Worm (Caenorhabditis elegans) whole organism, late embryonic: ENCODE results near the gene C07E3.8.
A peak's percentile ranks its signal among the peaks of the same experiment; 100 is the strongest.

Experiments
- C38D4.7 ChIP-seq: fragments of 200-800 bp; sonication (Bioruptor generic); optimal IDR thresholded peaks from 2 replicates; lab custom pipeline; 2018; ENCODE audit warnings: mild to moderate bottlenecking, missing genetic modification characterization, moderate library complexity, missing compliant biosample characterization
- F13H6.1 ChIP-seq: sonication (generic microtip); optimal IDR thresholded peaks from 2 replicates; lab custom pipeline; 2016; ENCODE audit warnings: missing genetic modification characterization, missing compliant biosample characterization
- K02D7.2 ChIP-seq: sonication (generic microtip); optimal IDR thresholded peaks from 2 replicates; lab custom pipeline; 2017; ENCODE audit warnings: mild to moderate bottlenecking, missing genetic modification characterization, missing compliant biosample characterization
- T23F11.4 ChIP-seq: fragments of 200-800 bp; sonication (Bioruptor generic); optimal IDR thresholded peaks from 2 replicates; lab custom pipeline; 2018; ENCODE audit warnings: mild to moderate bottlenecking, missing genetic modification characterization, missing compliant biosample characterization
- Y22D7AL.16 ChIP-seq: sonication (generic microtip); optimal IDR thresholded peaks from 2 replicates; lab custom pipeline; 2016; ENCODE audit warnings: missing genetic modification characterization, missing compliant biosample characterization
- ama-1 ChIP-seq: fragments of 150-350 bp; optimal IDR thresholded peaks from 2 replicates; lab custom pipeline; 2014
- ceh-19 ChIP-seq: fragments of 200-800 bp; sonication (Bioruptor generic); optimal IDR thresholded peaks from 2 replicates; lab custom pipeline; 2018; ENCODE audit warnings: mild to moderate bottlenecking, missing genetic modification characterization, missing compliant biosample characterization
- ceh-2 ChIP-seq: sonication (generic microtip); optimal IDR thresholded peaks from 2 replicates; lab custom pipeline; 2016; ENCODE audit warnings: missing genotype, missing genetic modification characterization, missing compliant biosample characterization
- ceh-30 ChIP-seq: fragments of 150-350 bp; optimal IDR thresholded peaks from 2 replicates; lab custom pipeline; 2014; ENCODE audit warnings: missing biosample characterization, missing genetic modification characterization
- ceh-34 ChIP-seq: sonication (generic microtip); optimal IDR thresholded peaks from 2 replicates; lab custom pipeline; 2016; ENCODE audit warnings: mild to moderate bottlenecking, missing genetic modification characterization, missing compliant biosample characterization
- ceh-45 ChIP-seq: fragments of 200-800 bp; sonication (Bioruptor generic); IDR thresholded peaks from 2 replicates; pipeline ENCODE4 v1.3.6; 2022; ENCODE audit warnings: missing genetic modification reagents, missing genetic modification characterization, missing compliant biosample characterization
- ceh-48 ChIP-seq: sonication (generic microtip); optimal IDR thresholded peaks from 2 replicates; lab custom pipeline; 2016; ENCODE audit warnings: missing genetic modification characterization, inconsistent platforms, missing compliant biosample characterization
- dve-1 ChIP-seq: sonication (generic microtip); optimal IDR thresholded peaks from 2 replicates; lab custom pipeline; 2017; ENCODE audit warnings: antibody characterized with exemption, mild to moderate bottlenecking, missing genetic modification characterization, missing compliant biosample characterization
- elt-4 ChIP-seq: sonication (generic microtip); optimal IDR thresholded peaks from 2 replicates; lab custom pipeline; 2016; ENCODE audit warnings: missing genetic modification characterization, missing compliant biosample characterization
- ets-4 ChIP-seq: sonication (generic microtip); optimal IDR thresholded peaks from 2 replicates; lab custom pipeline; 2016; ENCODE audit warnings: missing genetic modification characterization, missing compliant biosample characterization
- fkh-10 ChIP-seq: fragments of 150-350 bp; optimal IDR thresholded peaks from 2 replicates; lab custom pipeline; 2014; ENCODE audit warnings: missing biosample characterization, missing genetic modification reagents, missing genetic modification characterization
- fkh-6 ChIP-seq: sonication (generic microtip); optimal IDR thresholded peaks from 2 replicates; lab custom pipeline; 2016; ENCODE audit warnings: missing genetic modification characterization, missing compliant biosample characterization
- hlh-13 ChIP-seq: fragments of 200-800 bp; sonication (Bioruptor generic); optimal IDR thresholded peaks from 2 replicates; lab custom pipeline; 2018; ENCODE audit warnings: mild to moderate bottlenecking, missing genetic modification characterization, missing compliant biosample characterization
- hlh-15 ChIP-seq: sonication (generic microtip); optimal IDR thresholded peaks from 2 replicates; lab custom pipeline; 2016; ENCODE audit warnings: missing genetic modification characterization, missing compliant biosample characterization
- hlh-6 ChIP-seq: sonication (generic microtip); optimal IDR thresholded peaks from 2 replicates; lab custom pipeline; 2016; ENCODE audit warnings: missing genotype, missing genetic modification characterization, missing compliant biosample characterization
- hlh-8 ChIP-seq: sonication (generic microtip); optimal IDR thresholded peaks from 2 replicates; lab custom pipeline; 2016; ENCODE audit warnings: missing genotype, missing genetic modification characterization, missing compliant biosample characterization
- lin-11 ChIP-seq: fragments of 200-800 bp; sonication (Bioruptor generic); optimal IDR thresholded peaks from 2 replicates; lab custom pipeline; 2018; ENCODE audit warnings: mild to moderate bottlenecking, missing genetic modification characterization, missing compliant biosample characterization
- mec-3 ChIP-seq: sonication (generic microtip); optimal IDR thresholded peaks from 2 replicates; lab custom pipeline; 2016; ENCODE audit warnings: borderline replicate concordance, missing genetic modification characterization, missing compliant biosample characterization
- nhr-11 ChIP-seq: fragments of 150-350 bp; optimal IDR thresholded peaks from 2 replicates; lab custom pipeline; 2014; ENCODE audit warnings: missing biosample characterization, missing genetic modification characterization
- nhr-232 ChIP-seq: sonication (generic microtip); optimal IDR thresholded peaks from 2 replicates; lab custom pipeline; 2016; ENCODE audit warnings: missing genetic modification characterization, missing compliant biosample characterization
- npax-4 ChIP-seq: sonication (generic microtip); optimal IDR thresholded peaks from 2 replicates; lab custom pipeline; 2016; ENCODE audit warnings: missing genetic modification characterization, missing compliant biosample characterization
- pha-4 ChIP-seq: fragments of 150-350 bp; optimal IDR thresholded peaks from 2 replicates; lab custom pipeline; 2018; ENCODE audit warnings: missing biosample characterization, missing genetic modification reagents, missing genetic modification characterization
- pqm-1 ChIP-seq: sonication (generic microtip); optimal IDR thresholded peaks from 2 replicates; lab custom pipeline; 2016; ENCODE audit warnings: missing genetic modification characterization, missing compliant biosample characterization
- pros-1 ChIP-seq: fragments of 150-350 bp; optimal IDR thresholded peaks from 2 replicates; lab custom pipeline; 2014; ENCODE audit warnings: missing biosample characterization, missing genetic modification reagents, missing genetic modification characterization
- sdc-2 ChIP-seq: sonication (generic microtip); optimal IDR thresholded peaks from 2 replicates; lab custom pipeline; 2016; ENCODE audit warnings: missing genotype, missing genetic modification characterization, missing compliant biosample characterization
- sox-4 ChIP-seq: sonication (generic microtip); optimal IDR thresholded peaks from 2 replicates; lab custom pipeline; 2017; ENCODE audit warnings: mild to moderate bottlenecking, missing genetic modification characterization, inconsistent platforms, missing compliant biosample characterization
- syd-9 ChIP-seq: sonication (generic microtip); optimal IDR thresholded peaks from 2 replicates; lab custom pipeline; 2016; ENCODE audit warnings: mild to moderate bottlenecking, missing genetic modification characterization, moderate library complexity, missing compliant biosample characterization
- tbx-2 ChIP-seq: sonication (generic microtip); optimal IDR thresholded peaks from 2 replicates; lab custom pipeline; 2016; ENCODE audit warnings: missing genetic modification characterization, missing compliant biosample characterization
- ttx-3 ChIP-seq: sonication (generic microtip); optimal IDR thresholded peaks from 2 replicates; lab custom pipeline; 2016; ENCODE audit warnings: missing genetic modification reagents, missing genetic modification characterization, missing compliant biosample characterization
- unc-55 ChIP-seq: sonication (generic microtip); optimal IDR thresholded peaks from 2 replicates; lab custom pipeline; 2017; ENCODE audit warnings: missing biosample characterization, missing genetic modification reagents, missing genetic modification characterization
- zip-5 ChIP-seq: sonication (generic microtip); optimal IDR thresholded peaks from 2 replicates; lab custom pipeline; 2016; ENCODE audit warnings: missing genetic modification characterization, missing compliant biosample characterization

C07E3.8 gene

DNA sequence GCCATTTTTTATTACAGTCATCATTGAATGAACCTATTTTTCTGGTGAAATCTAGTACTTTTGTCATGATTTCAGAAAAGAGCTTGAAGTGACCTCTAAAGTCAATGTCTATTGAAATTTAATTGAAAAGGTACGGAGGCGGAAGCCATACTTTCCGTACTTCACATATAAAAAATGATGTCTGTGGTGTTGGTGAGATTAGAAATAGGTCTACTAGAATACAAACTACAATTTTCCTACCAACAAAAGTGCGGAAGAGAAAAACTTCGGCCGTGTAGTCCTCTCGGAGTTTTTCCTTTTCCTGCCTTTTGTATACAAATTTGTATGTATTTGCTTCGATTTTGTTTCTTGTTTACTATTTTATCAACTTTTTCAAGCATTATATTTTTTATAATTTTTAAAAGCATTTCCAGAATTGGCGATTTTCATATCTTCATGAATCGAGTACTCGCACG lies 43.3 kb downstream of the C07E3.8 start, which contains the start of gene T09F3.4 (continued):
- TF ChIP-seq nhr-232 (tag; lab: Kevin White, UChicago): no peak
- TF ChIP-seq ceh-45 (GFP tag; lab: Robert Waterston, UW): no peak
- TF ChIP-seq ceh-48: no peak
- peak; percentile 15 for TF ChIP-seq fkh-6 (tag; lab: Kevin White, UChicago)
- TF ChIP-seq nhr-11 (tag; lab: Kevin White, UChicago): no peak
- no peak for TF ChIP-seq fkh-10 (GFP tag; lab: Kevin White, UChicago)
- TF ChIP-seq hlh-6: no peak
- TF ChIP-seq ets-4 (tag; lab: Kevin White, UChicago): peak; percentile 64
- no peak for TF ChIP-seq elt-4 (tag; lab: Kevin White, UChicago)
- no peak for TF ChIP-seq ceh-34 (tag; lab: Kevin White, UChicago)
- no peak for TF ChIP-seq K02D7.2
- TF ChIP-seq lin-11: no peak
- TF ChIP-seq tbx-2 (tag; lab: Kevin White, UChicago): peak; percentile 70
- no peak for TF ChIP-seq Y22D7AL.16 (tag; lab: Kevin White, UChicago)
- TF ChIP-seq hlh-15 (tag; lab: Kevin White, UChicago): no peak
- TF ChIP-seq C38D4.7 (GFP tag; lab: Kevin White, UChicago): no peak
- TF ChIP-seq sox-4: no peak
- no peak for TF ChIP-seq F13H6.1 (tag; lab: Kevin White, UChicago)
- no peak for TF ChIP-seq hlh-8 (tag; lab: Kevin White, UChicago)
- TF ChIP-seq syd-9 (tag; lab: Kevin White, UChicago): no peak
- no peak for TF ChIP-seq npax-4 (tag; lab: Kevin White, UChicago)
- TF ChIP-seq ceh-19 (GFP tag; lab: Kevin White, UChicago): no peak
- no peak for TF ChIP-seq T23F11.4 (GFP tag; lab: Kevin White, UChicago)
- TF ChIP-seq unc-55: no peak
- TF ChIP-seq sdc-2 (tag; lab: Kevin White, UChicago): no peak
- TF ChIP-seq pqm-1: no peak
- TF ChIP-seq mec-3 (tag; lab: Kevin White, UChicago): no peak
- no peak for TF ChIP-seq ttx-3 (tag; lab: Kevin White, UChicago)
- no peak for TF ChIP-seq ama-1 (lab: Kevin White, UChicago)

DNA sequence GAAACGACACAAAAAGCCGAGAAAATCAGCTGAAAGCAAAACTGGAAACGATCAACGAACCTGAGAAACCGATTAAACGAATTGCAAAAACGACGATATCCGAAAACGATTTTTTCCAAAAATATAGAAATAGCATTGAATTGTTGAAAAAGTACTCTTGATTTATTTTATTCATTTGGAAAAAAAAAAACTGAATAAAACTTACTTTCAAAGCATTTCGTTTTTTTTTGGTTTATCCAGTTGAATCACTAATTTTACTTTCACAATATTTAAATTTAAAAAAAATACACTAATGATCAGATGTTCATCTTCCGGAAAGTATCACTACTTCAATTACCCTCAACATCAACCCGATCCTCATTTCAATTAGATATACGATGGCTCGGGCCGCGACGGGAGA lies 44.5 kb downstream of the C07E3.8 start, which contains the start of gene T09F3.5:
TSS of gene T09F3.5 (plus strand) at position 301 of the 400 bp plus-strand sequence.
- TF ChIP-seq pros-1 (no peak), C38D4.7 (GFP tag; lab: Kevin White, UChicago) (no peak), zip-5 (tag; lab: Kevin White, UChicago) (no peak), dve-1 (no peak), hlh-13 (no peak), hlh-6 (no peak), pha-4 (tag; lab: Kevin White, UChicago) (no peak), fkh-6 (tag; lab: Kevin White, UChicago) (no peak), ceh-30 (tag; lab: Kevin White, UChicago) (no peak), ets-4 (tag; lab: Kevin White, UChicago) (no peak), fkh-10 (GFP tag; lab: Kevin White, UChicago) (no peak), ceh-2 (tag; lab: Kevin White, UChicago) (no peak), sdc-2 (tag; lab: Kevin White, UChicago) (no peak), Y22D7AL.16 (tag; lab: Kevin White, UChicago) (no peak), T23F11.4 (GFP tag; lab: Kevin White, UChicago) (no peak)
